Worm (Caenorhabditis elegans) whole organism, mixed stage, embryonic: ENCODE results near the gene lgc-31.

Experiments
- M03D4.4 ChIP-seq: sonication (generic microtip); optimal IDR thresholded peaks from 2 replicates; lab custom pipeline; 2017; ENCODE audit warnings: mild to moderate bottlenecking, missing genetic modification characterization, missing compliant biosample characterization
- bed-3 ChIP-seq: fragments of 200-800 bp; sonication (Bioruptor generic); optimal IDR thresholded peaks from 3 replicates; lab custom pipeline; 2018; ENCODE audit warnings: mild to moderate bottlenecking, missing genetic modification characterization, moderate library complexity, missing compliant biosample characterization
- blmp-1 ChIP-seq: fragments of 150-350 bp; optimal IDR thresholded peaks from 2 replicates; lab custom pipeline; 2014; ENCODE audit warnings: missing biosample characterization, missing genetic modification characterization
- ceh-39 ChIP-seq: fragments of 150-350 bp; optimal IDR thresholded peaks from 2 replicates; lab custom pipeline; 2014; ENCODE audit warnings: missing biosample characterization, missing genetic modification characterization
- ceh-43 ChIP-seq: fragments of 200-800 bp; sonication (Bioruptor generic); optimal IDR thresholded peaks from 2 replicates; lab custom pipeline; 2018; ENCODE audit warnings: mild to moderate bottlenecking, missing genetic modification characterization, moderate library complexity, missing compliant biosample characterization
- ceh-83 ChIP-seq: fragments of 200-800 bp; sonication (Bioruptor generic); optimal IDR thresholded peaks from 2 replicates; lab custom pipeline; 2018; ENCODE audit warnings: mild to moderate bottlenecking, missing genetic modification characterization, missing compliant biosample characterization
- ces-1 ChIP-seq: fragments of 150-350 bp; optimal IDR thresholded peaks from 2 replicates; lab custom pipeline; 2014; ENCODE audit warnings: missing biosample characterization, missing genetic modification reagents, missing genetic modification characterization
- cnd-1 ChIP-seq: fragments of 200-800 bp; sonication (Bioruptor generic); optimal IDR thresholded peaks from 2 replicates; lab custom pipeline; 2018; ENCODE audit warnings: mild to moderate bottlenecking, missing genetic modification characterization, missing compliant biosample characterization
- drap-1 ChIP-seq: fragments of 200-800 bp; sonication (Bioruptor generic); optimal IDR thresholded peaks from 3 replicates; lab custom pipeline; 2018; ENCODE audit warnings: mild to moderate bottlenecking, missing genetic modification characterization, missing compliant biosample characterization
- elt-1 ChIP-seq: sonication (generic microtip); optimal IDR thresholded peaks from 2 replicates; lab custom pipeline; 2017; ENCODE audit warnings: missing genetic modification characterization, mild to moderate bottlenecking, missing compliant biosample characterization, antibody characterized with exemption, moderate library complexity, borderline replicate concordance; ENCODE audit not compliant: insufficient read depth
- elt-3 ChIP-seq: fragments of 150-350 bp; optimal IDR thresholded peaks from 2 replicates; lab custom pipeline; 2014; ENCODE audit warnings: missing biosample characterization, missing genetic modification characterization
- flh-1 ChIP-seq: fragments of 200-800 bp; sonication (Bioruptor generic); optimal IDR thresholded peaks from 2 replicates; lab custom pipeline; 2018; ENCODE audit warnings: mild to moderate bottlenecking, missing genetic modification characterization, moderate library complexity, missing compliant biosample characterization
- ham-2 ChIP-seq: fragments of 200-800 bp; sonication (Bioruptor generic); optimal IDR thresholded peaks from 2 replicates; lab custom pipeline; 2018; ENCODE audit warnings: mild to moderate bottlenecking, missing genetic modification characterization, missing compliant biosample characterization
- hlh-1 ChIP-seq: fragments of 150-350 bp; optimal IDR thresholded peaks from 2 replicates; lab custom pipeline; 2014; ENCODE audit warnings: missing biosample characterization, missing genetic modification reagents, missing genetic modification characterization
- lin-13 ChIP-seq: fragments of 150-350 bp; optimal IDR thresholded peaks from 2 replicates; lab custom pipeline; 2014; ENCODE audit warnings: missing biosample characterization, missing genetic modification characterization
- lin-32 ChIP-seq: fragments of 200-800 bp; sonication (Bioruptor generic); optimal IDR thresholded peaks from 2 replicates; lab custom pipeline; 2018; ENCODE audit warnings: mild to moderate bottlenecking, missing genetic modification characterization, missing compliant biosample characterization
- lsy-2 ChIP-seq: fragments of 150-350 bp; optimal IDR thresholded peaks from 2 replicates; lab custom pipeline; 2014; ENCODE audit warnings: missing biosample characterization, missing genetic modification characterization
- mab-5 ChIP-seq: fragments of 150-350 bp; optimal IDR thresholded peaks from 2 replicates; lab custom pipeline; 2014; ENCODE audit warnings: missing biosample characterization, missing genetic modification characterization
- mep-1 ChIP-seq: fragments of 150-350 bp; optimal IDR thresholded peaks from 2 replicates; lab custom pipeline; 2017; ENCODE audit warnings: missing biosample characterization, missing genetic modification reagents, missing genetic modification characterization, inconsistent platforms
- mls-2 ChIP-seq: sonication (generic microtip); optimal IDR thresholded peaks from 2 replicates; lab custom pipeline; 2016; ENCODE audit warnings: mild to moderate bottlenecking, missing genetic modification characterization, moderate library complexity, missing compliant biosample characterization
- nhr-12 ChIP-seq: fragments of 150-350 bp; optimal IDR thresholded peaks from 2 replicates; lab custom pipeline; 2014; ENCODE audit warnings: missing biosample characterization, missing genetic modification characterization
- nhr-2 ChIP-seq: fragments of 150-350 bp; optimal IDR thresholded peaks from 2 replicates; lab custom pipeline; 2014; ENCODE audit warnings: missing biosample characterization, missing genetic modification characterization
- nhr-237 ChIP-seq: fragments of 150-350 bp; optimal IDR thresholded peaks from 2 replicates; lab custom pipeline; 2014; ENCODE audit warnings: missing biosample characterization, missing genetic modification characterization
- nhr-28 ChIP-seq: fragments of 150-350 bp; optimal IDR thresholded peaks from 2 replicates; lab custom pipeline; 2014; ENCODE audit warnings: missing biosample characterization, missing genetic modification characterization
- nhr-76 ChIP-seq: sonication (generic microtip); optimal IDR thresholded peaks from 2 replicates; lab custom pipeline; 2017; ENCODE audit warnings: missing biosample characterization, missing genetic modification characterization
- pha-4 ChIP-seq: fragments of 150-350 bp; optimal IDR thresholded peaks from 2 replicates; lab custom pipeline; 2018; ENCODE audit warnings: missing biosample characterization, missing genetic modification reagents, missing genetic modification characterization
- sem-2 ChIP-seq: fragments of 200-800 bp; sonication (Bioruptor generic); optimal IDR thresholded peaks from 2 replicates; lab custom pipeline; 2018; ENCODE audit warnings: mild to moderate bottlenecking, missing genetic modification characterization, missing compliant biosample characterization
- snpc-4 ChIP-seq: fragments of 150-350 bp; optimal IDR thresholded peaks from 2 replicates; lab custom pipeline; 2014; ENCODE audit warnings: missing biosample characterization, missing genetic modification characterization
- sptf-1 ChIP-seq: sonication (generic microtip); optimal IDR thresholded peaks from 2 replicates; lab custom pipeline; 2017; ENCODE audit warnings: mild to moderate bottlenecking, missing genetic modification characterization, moderate library complexity, missing compliant biosample characterization
- tbx-8 ChIP-seq: fragments of 200-800 bp; sonication (Bioruptor generic); optimal IDR thresholded peaks from 2 replicates; lab custom pipeline; 2018; ENCODE audit warnings: mild to moderate bottlenecking, missing genetic modification characterization, moderate library complexity, missing compliant biosample characterization
- unc-120 ChIP-seq: sonication (generic microtip); optimal IDR thresholded peaks from 2 replicates; lab custom pipeline; 2017; ENCODE audit warnings: missing genetic modification characterization, missing compliant biosample characterization; ENCODE audit not compliant: poor library complexity, severe bottlenecking
- unc-39 ChIP-seq: fragments of 150-350 bp; optimal IDR thresholded peaks from 2 replicates; lab custom pipeline; 2014; ENCODE audit warnings: missing biosample characterization, missing genetic modification characterization
- unc-62 ChIP-seq: fragments of 150-350 bp; optimal IDR thresholded peaks from 2 replicates; lab custom pipeline; 2014; ENCODE audit warnings: missing biosample characterization, missing genetic modification reagents, missing genetic modification characterization
- zip-8 ChIP-seq: fragments of 150-350 bp; optimal IDR thresholded peaks from 2 replicates; lab custom pipeline; 2014; ENCODE audit warnings: missing biosample characterization, missing genetic modification characterization
- ztf-11 ChIP-seq: fragments of 150-350 bp; optimal IDR thresholded peaks from 2 replicates; lab custom pipeline; 2014; ENCODE audit warnings: missing biosample characterization, missing genetic modification characterization

The lgc-31 gene

DNA sequence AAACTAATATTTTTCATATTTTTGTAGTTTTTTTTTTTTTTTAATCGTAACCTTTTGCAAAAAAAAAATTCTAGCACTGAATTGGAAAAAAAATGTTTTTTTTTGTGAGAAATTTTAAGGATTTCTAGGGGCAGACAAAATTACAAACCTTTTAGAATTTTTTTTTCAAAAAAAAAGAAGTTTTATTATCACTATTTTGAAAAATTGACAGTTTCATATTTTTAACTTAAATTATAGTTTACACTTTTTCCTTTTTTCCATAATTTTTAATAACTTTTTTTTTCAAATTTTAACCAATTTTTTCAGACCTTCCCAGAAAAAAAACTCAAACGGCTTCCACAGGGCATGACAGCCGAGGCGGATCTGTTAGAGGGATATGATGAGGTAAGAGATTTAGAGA lies 50.8 kb downstream of the lgc-31 start, which contains the start of gene dpf-1:
Gene dpf-1, plus strand, starts transcription at position 301 of the 400 bp plus-strand sequence.
- TF ChIP-seq flh-1 (GFP tag; lab: Kevin White, UChicago) (no peak), mab-5 (tag; lab: Kevin White, UChicago) (no peak), sem-2 (GFP tag; lab: Kevin White, UChicago) (no peak), mls-2 (tag; lab: Kevin White, UChicago) (no peak), drap-1 (no peak), elt-1 (tag; lab: Kevin White, UChicago) (no peak), nhr-237 (tag; lab: Kevin White, UChicago) (no peak), nhr-28 (no peak), ceh-39 (tag; lab: Kevin White, UChicago) (no peak), nhr-2 (tag; lab: Kevin White, UChicago) (no peak), M03D4.4 (no peak), unc-39 (tag; lab: Kevin White, UChicago) (no peak)

DNA sequence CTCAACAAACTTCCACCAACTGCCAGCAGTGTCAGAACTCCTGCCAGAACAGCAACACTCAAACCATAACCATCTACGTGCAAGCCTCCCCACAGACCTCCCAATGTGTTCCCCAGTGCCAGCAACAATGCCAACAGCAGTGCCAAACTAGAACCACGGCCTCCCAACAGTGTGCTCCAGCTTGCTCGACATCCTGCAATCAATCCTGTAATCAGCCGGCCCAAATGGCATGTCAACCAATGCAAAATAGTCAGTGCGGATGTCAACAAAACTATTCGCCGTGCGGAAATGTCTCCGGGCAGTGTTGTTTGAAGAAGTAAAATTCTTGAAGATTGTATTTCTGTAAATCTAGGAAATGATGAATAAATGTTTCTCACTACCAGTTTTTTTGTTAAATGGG lies 55.1 kb downstream of the lgc-31 start:
- no peak for TF ChIP-seq ham-2 (GFP tag; lab: Kevin White, UChicago)

DNA sequence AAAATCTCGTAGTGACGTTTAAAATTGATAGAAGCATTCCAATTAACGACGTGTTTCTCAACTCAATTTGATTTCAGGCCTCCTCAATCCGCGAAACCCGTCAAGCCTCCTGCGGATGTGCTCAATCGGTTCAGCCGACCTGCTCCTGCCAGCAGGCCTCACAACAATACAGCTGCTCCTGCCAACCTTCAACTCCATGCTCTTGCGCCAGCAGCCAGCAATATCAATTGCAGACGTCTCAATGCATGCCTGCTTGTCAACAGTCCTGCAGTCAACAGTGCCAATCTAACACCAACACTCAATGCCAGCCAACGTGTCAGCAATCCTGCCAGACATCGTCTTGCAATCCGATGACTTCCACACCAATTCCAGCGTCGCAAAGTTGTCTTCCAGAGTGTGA lies 55.8 kb downstream of the lgc-31 start:
- TF ChIP-seq drap-1 (peak; percentile 4), tbx-8 (GFP tag; lab: Kevin White, UChicago) (no peak)

DNA sequence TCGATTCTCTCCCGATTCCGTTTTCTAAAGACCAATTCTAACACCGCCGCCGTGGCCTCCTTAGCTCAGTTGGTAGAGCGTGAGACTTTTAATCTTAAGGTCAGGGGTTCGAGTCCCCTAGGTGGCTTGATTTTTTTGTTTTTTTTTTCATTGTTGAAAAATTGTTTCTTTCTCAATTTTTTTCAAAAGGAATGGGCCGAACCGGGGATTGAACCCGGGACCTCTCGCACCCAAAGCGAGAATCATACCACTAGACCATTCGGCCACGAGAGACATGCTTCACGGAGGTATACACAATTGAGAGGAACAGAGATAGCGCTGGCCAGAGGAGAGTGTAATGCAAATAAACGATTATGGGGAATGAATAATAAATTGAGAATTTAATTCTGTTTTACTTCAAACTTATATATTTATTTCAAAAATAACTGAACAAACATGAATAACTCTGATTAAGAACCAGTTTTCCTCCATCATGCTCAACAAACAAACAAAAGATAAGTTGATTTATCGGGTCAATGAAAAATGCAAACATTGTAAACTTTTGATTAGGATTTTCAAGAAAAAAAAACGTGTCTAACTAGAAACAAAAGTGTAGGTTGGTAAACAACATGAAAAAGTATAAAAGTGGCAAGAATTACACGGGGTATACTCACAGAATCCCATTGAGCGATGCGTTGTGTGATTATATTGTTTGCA lies 56.6 kb downstream of the lgc-31 start, which contains the start of gene pqn-71:
Gene pqn-71, plus strand, starts transcription at position 646 of the 696 bp plus-strand sequence.
- TF ChIP-seq ceh-39 (tag; lab: Kevin White, UChicago), result no peak
- TF ChIP-seq mab-5 (tag; lab: Kevin White, UChicago), result no peak
- TF ChIP-seq ces-1 (GFP tag; lab: Kevin White, UChicago), result no peak
- TF ChIP-seq nhr-28, result peak; percentile 31
- TF ChIP-seq M03D4.4, result peak; percentile 85
- TF ChIP-seq nhr-2 (tag; lab: Kevin White, UChicago), result peak; percentile 14
- TF ChIP-seq tbx-8 (GFP tag; lab: Kevin White, UChicago), result peak; percentile 63
- peak; percentile 97 for TF ChIP-seq drap-1
- no peak for TF ChIP-seq nhr-76 (tag; lab: Kevin White, UChicago)
- TF ChIP-seq nhr-12, result no peak
- TF ChIP-seq snpc-4 (tag; lab: Kevin White, UChicago), result no peak
- peak; percentile 75 for TF ChIP-seq lin-32 (GFP tag; lab: Kevin White, UChicago)
- TF ChIP-seq mep-1 (tag; lab: Kevin White, UChicago), result peak; percentile 47
- TF ChIP-seq unc-120 (tag; lab: Kevin White, UChicago), result peak; percentile 96
- TF ChIP-seq unc-39 (tag; lab: Kevin White, UChicago), result no peak
- peak; percentile 61 for TF ChIP-seq lin-13 (tag; lab: Kevin White, UChicago)
- TF ChIP-seq nhr-237 (tag; lab: Kevin White, UChicago), result peak; percentile 35
- peak; percentile 93 for TF ChIP-seq sptf-1 (tag; lab: Kevin White, UChicago)
- TF ChIP-seq ceh-43 (GFP tag; lab: Kevin White, UChicago), result peak; percentile 83
- TF ChIP-seq sem-2 (GFP tag; lab: Kevin White, UChicago), result peak; percentile 68
- peak; percentile 41 for TF ChIP-seq elt-3 (tag; lab: Kevin White, UChicago)
- TF ChIP-seq cnd-1 (tag; lab: Kevin White, UChicago), result peak; percentile 78
- peak; percentile 89 for TF ChIP-seq mls-2 (tag; lab: Kevin White, UChicago)
- TF ChIP-seq flh-1 (GFP tag; lab: Kevin White, UChicago), result peak; percentile 63
- no peak for TF ChIP-seq elt-1 (tag; lab: Kevin White, UChicago)
- peak; percentile 35 for TF ChIP-seq ztf-11
- peak; percentile 85 for TF ChIP-seq ham-2 (GFP tag; lab: Kevin White, UChicago)
- no peak for TF ChIP-seq blmp-1 (tag; lab: Kevin White, UChicago)
- TF ChIP-seq bed-3 (GFP tag; lab: Kevin White, UChicago), result peak; percentile 81
- peak; percentile 37 for TF ChIP-seq hlh-1 (tag; lab: Kevin White, UChicago)
- no peak for TF ChIP-seq zip-8 (tag; lab: Kevin White, UChicago)
- TF ChIP-seq ceh-83 (GFP tag; lab: Kevin White, UChicago), result peak; percentile 92
- TF ChIP-seq pha-4 (tag; lab: Kevin White, UChicago), result peak; percentile 13
- peak; percentile 42 for TF ChIP-seq unc-62 (GFP tag; lab: Kevin White, UChicago)
- TF ChIP-seq lsy-2, result no peak
